Worm (Caenorhabditis elegans) whole organism, dauer: ENCODE measurements around the gene F40G12.11.

ENCODE experiments used
- unc-62 ChIP-seq: sonication (generic microtip); optimal IDR thresholded peaks from 2 replicates; lab custom pipeline; 2017; ENCODE audit warnings: missing biosample characterization, missing genetic modification reagents, missing genetic modification characterization

F40G12.11 gene

ce11 chrV:14319101-14319781 is 33.3 kb downstream of the F40G12.11 start, which contains the start of gene F47B8.13:
F47B8.13 (minus strand) TSS chrV:14319731.
- TF ChIP-seq unc-62 (GFP tag; lab: Kevin White, UChicago): no peak

DNA sequence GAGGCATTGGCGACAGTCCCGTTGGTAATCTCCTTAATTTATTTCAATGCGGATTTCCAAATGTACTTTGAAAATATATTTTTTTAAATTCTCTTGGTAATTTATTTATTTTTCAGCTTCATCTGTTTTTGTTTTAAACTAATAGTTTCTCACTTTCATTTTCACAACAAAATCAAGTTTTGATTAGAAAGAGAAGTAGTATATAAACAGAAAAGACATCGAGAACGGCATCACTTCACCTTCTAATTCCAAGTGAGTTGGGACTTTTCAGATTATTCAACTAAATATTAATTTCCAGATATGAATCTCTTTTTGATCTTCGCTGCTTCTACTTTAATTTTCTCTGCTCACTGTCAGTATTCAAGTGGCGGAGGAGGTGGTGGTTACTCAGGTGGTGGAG is 34.3 kb downstream of the F40G12.11 start, which contains the start of gene F47B8.14:
F47B8.14 (plus strand) TSS at position 301 of the 400 bp plus-strand sequence.
- TF ChIP-seq unc-62 (GFP tag; lab: Kevin White, UChicago): no peak

DNA sequence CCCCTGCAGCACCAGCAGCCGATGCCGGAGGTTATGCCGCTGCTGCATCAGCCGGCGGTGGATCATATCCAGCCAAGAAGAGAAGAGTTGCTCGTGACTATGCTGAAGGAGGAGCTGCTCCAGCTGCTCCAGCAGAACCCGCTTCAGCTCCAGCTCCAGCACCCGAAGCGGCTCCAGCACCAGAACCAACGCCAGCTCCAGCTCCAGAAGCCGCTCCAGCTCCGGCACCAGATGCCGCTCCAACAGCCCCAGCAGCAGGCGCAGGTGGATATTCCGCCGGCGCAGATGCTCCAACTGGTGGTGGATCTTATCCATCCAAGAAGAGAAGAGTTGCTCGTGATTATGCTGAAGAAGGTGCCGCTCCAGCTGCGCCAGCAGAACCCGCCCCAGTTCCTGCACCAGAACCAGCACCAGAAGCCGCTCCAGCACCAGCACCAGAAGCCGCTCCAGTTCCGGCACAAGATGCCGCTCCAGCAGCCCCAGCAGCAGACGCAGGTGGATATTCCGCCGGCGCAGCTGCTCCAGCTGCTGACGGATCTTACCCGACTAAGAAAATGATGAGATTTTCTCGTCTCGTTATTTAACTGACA is 34.9 kb downstream of the F40G12.11 start:
- TF ChIP-seq unc-62 (GFP tag; lab: Kevin White, UChicago): no peak

DNA sequence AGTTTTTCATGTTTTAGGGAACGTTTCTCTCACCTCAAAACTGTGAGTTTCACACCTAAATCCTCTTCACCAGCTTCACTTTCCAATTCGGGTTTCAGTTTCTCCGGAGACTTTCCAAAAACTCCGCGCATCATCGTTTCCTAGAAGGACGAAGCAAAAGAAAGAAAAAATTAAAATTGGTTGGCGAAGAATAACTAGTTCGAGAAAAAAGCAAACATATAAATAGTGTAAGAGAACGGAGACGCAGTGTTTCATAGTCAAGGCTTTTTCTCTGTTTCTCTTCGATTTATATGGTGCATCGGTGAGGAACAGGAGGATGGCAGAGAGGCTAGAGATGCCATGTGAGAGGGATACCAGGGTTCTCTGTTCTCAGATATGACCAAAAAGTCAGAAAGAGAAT is 36.8 kb downstream of the F40G12.11 start, which contains the start of gene F47B8.3:
F47B8.3 (minus strand) TSS at position 261 of the 400 bp plus-strand sequence.
- no peak for TF ChIP-seq unc-62 (GFP tag; lab: Kevin White, UChicago)

DNA sequence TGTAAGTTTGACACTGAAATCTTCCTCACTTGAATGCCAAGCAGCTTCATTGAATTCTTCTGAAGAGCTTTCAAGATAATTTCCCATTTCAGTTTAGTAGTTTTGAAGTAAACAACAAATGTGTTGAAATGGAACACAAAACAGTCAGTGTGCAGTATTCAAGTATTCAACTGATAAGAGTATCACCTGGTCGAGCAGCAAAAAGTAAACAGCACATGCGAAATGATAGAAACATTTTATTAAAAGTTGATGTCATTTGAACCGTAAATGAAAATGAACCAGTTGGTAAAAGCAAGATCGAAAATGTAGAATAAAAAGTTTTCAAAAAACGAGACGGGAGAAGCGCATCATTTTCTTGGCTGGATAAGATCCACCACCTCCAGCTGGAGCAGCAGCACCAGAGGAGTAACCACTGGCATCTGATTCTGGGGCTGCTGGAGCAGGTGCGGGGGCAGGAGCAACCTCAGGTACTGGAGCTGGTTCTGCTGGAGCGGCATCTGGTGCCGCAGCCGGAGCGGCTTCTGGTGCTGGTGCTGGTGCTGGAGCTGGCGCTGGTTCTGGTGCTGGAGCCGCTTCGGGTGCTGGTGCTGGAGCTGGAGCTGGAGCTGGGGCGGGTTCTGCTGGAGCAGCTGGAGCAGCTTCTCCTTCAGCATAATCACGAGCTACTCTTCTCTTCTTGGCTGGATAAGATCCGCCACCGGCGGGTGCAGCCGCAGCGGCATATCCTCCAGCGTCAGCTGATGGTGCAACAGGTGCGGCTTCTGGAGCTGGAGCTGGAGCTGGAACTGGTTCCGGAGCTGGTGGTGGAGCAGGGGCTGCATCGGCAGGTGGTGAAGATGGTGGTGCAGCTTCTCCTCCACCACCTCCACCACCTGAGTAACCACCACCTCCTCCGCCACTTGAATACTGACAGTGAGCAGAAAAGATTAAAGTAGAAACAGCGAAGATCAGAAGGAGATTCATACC is 38.8 kb downstream of the F40G12.11 start, which contains the start of the genes F47B8.4 and F47B8.18:
F47B8.4 (minus strand) TSS at position 172 of the 966 bp plus-strand sequence.
F47B8.18 (minus strand) TSS at position 963 of the 966 bp plus-strand sequence.
- no peak for TF ChIP-seq unc-62 (GFP tag; lab: Kevin White, UChicago)

DNA sequence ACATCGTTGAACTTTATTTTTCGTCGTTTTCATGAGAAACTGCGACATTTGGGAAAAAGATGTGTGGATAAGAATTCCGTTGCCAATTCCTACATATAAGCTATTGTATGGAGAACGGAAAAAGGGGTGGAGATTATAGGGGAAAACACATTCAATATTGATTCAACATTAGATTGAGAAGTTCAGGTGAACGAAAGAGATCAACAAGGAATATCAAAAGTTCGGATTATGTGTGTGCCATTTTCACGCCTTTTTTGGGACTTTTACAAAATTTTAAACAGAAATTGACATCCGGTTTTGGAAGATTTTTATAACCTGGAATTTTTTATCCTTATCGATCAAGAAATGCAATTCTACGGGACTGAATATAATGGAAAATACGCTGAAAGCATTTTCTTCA is 41.8 kb downstream of the F40G12.11 start, which contains the start of gene F47B8.5:
F47B8.5 (minus strand) TSS at position 101 of the 400 bp plus-strand sequence.
- no peak for TF ChIP-seq unc-62 (GFP tag; lab: Kevin White, UChicago)

- no peak for TF ChIP-seq unc-62 (GFP tag; lab: Kevin White, UChicago)
Measured at ce11 chrV:14328806-14329205, 42.8 kb downstream of the F40G12.11 start, which contains the start of gene pepm-1. pepm-1 (plus strand) TSS chrV:14329106.

DNA sequence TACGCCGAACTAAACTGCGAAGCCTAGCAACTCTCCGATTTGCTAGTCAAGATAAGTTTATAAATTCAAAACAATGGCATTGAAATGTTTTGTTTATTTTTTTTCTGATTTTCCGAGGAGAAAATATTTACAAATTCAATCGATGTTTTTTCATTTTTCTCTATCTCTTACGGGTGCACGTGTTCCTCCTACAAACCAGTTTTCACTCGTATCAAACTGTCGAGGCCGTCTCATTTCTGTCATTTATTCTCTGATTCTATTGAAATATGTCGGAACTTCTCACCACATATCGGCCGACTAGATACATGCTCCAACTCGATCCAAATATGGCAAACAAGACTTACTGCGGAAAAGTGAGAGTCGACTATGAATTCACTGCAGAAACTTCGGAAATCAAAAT is 45.5 kb downstream of the F40G12.11 start, which contains the start of gene F47B8.8:
F47B8.8 (plus strand) TSS at position 257 of the 400 bp plus-strand sequence.
- TF ChIP-seq unc-62 (GFP tag; lab: Kevin White, UChicago): no peak

DNA sequence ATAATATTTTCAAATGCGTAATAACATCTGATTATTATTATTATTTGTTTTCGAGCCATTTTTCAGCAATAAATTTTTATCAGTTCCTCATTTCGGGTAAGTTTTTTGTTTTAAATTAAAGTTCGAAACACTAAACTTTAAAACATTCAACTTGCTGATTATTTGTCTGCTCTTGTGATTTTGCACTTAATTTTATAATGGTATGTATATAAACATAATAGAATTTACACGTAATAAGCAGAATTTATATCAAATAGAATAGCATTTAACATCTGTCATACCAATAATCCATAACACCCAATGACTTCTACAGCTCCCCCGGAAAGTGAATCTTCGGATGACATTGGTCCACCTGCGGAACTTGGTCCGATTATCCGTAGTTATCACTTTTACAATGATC is 47.1 kb downstream of the F40G12.11 start, which contains the start of gene srm-4:
srm-4 (plus strand) TSS at position 301 of the 400 bp plus-strand sequence.
- TF ChIP-seq unc-62 (GFP tag; lab: Kevin White, UChicago): no peak

DNA sequence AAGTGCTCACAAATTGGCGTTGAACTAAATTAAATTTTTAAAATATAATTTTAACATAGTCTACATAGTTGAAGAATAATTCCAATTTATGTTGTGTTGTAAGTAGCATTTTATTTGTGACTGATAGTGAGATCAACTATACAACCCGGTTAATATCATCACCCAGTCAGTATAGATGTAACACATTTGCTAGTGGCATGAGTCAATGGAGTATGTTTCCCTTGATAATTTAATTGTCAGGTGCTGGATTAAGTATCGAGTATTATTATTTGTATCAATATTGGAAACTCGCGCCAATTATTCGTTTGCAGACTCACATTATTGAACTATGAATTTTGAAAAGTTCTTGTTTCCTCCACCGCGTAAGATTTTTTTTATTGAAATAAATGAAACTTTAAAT is 48.9 kb downstream of the F40G12.11 start, which contains the start of gene srm-5:
srm-5 (plus strand) TSS at position 301 of the 400 bp plus-strand sequence.
- no peak for TF ChIP-seq unc-62 (GFP tag; lab: Kevin White, UChicago)

- TF ChIP-seq unc-62 (GFP tag; lab: Kevin White, UChicago): no peak
Measured at ce11 chrV:14336655-14337054, 50.7 kb downstream of the F40G12.11 start, which contains the start of gene srm-6. srm-6 (plus strand) TSS chrV:14336955.
